Worm (Caenorhabditis elegans) whole organism, late embryonic: Measurements from ENCODE around the gene F47G3.1.

ENCODE experiments used
- F13H6.1 ChIP-seq: sonication (generic microtip); optimal IDR thresholded peaks from 2 replicates; lab custom pipeline; 2016; ENCODE audit warnings: missing genetic modification characterization, missing compliant biosample characterization
- K09A11.1 ChIP-seq: sonication (generic microtip); optimal IDR thresholded peaks from 2 replicates; lab custom pipeline; 2017; ENCODE audit warnings: antibody characterized with exemption, mild to moderate bottlenecking, missing genetic modification characterization, missing compliant biosample characterization; ENCODE audit not compliant: insufficient read depth
- ceh-14 ChIP-seq: sonication (generic microtip); optimal IDR thresholded peaks from 2 replicates; lab custom pipeline; 2016; ENCODE audit warnings: missing genotype, missing genetic modification characterization, missing compliant biosample characterization
- ceh-45 ChIP-seq: fragments of 200-800 bp; sonication (Bioruptor generic); IDR thresholded peaks from 2 replicates; pipeline ENCODE4 v1.3.6; 2022; ENCODE audit warnings: missing genetic modification reagents, missing genetic modification characterization, missing compliant biosample characterization
- ceh-6 ChIP-seq: fragments of 200-800 bp; sonication (Bioruptor generic); optimal IDR thresholded peaks from 2 replicates; lab custom pipeline; 2018; ENCODE audit warnings: mild to moderate bottlenecking, missing genetic modification characterization, missing compliant biosample characterization
- nhr-11 ChIP-seq: fragments of 150-350 bp; optimal IDR thresholded peaks from 2 replicates; lab custom pipeline; 2014; ENCODE audit warnings: missing biosample characterization, missing genetic modification characterization
- pha-4 ChIP-seq: fragments of 150-350 bp; optimal IDR thresholded peaks from 2 replicates; lab custom pipeline; 2018; ENCODE audit warnings: missing biosample characterization, missing genetic modification reagents, missing genetic modification characterization
- unc-86 ChIP-seq: sonication (generic microtip); optimal IDR thresholded peaks from 2 replicates; lab custom pipeline; 2016; ENCODE audit warnings: missing genetic modification characterization, missing compliant biosample characterization

ce11 chrX:2380818-2381217, 4.7 kb upstream of the F47G3.1 start:
- TF ChIP-seq ceh-6 (GFP tag; lab: Kevin White, UChicago): no peak
- TF ChIP-seq ceh-45 (GFP tag; lab: Robert Waterston, UW): no peak
- no peak for TF ChIP-seq F13H6.1 (tag; lab: Kevin White, UChicago)
- no peak for TF ChIP-seq nhr-11 (tag; lab: Kevin White, UChicago)
- no peak for TF ChIP-seq pha-4 (tag; lab: Kevin White, UChicago)
- TF ChIP-seq unc-86 (tag; lab: Kevin White, UChicago): no peak
- TF ChIP-seq ceh-14 (tag; lab: Kevin White, UChicago): no peak
- TF ChIP-seq K09A11.1 (tag; lab: Kevin White, UChicago): no peak
